Fruit fly (Drosophila melanogaster) whole organism, pupa: ENCODE measurements around the gene CG13694.

ENCODE experiments used
- CG10348 ChIP-seq: fragments of 200-800 bp; sonication (Bioruptor generic); IDR thresholded peaks from 2 replicates; pipeline ENCODE4 v1.3.6; 2022; ENCODE audit warnings: missing biosample characterization, missing genetic modification characterization
- CG12605 ChIP-seq: fragments of 200-800 bp; sonication (Bioruptor generic); IDR thresholded peaks from 2 replicates; pipeline ENCODE4 v1.3.6; 2022; ENCODE audit warnings: missing biosample characterization, missing genetic modification characterization
- CG15710 ChIP-seq: fragments of 200-800 bp; sonication (Bioruptor generic); optimal IDR thresholded peaks from 2 replicates; lab custom pipeline; 2018; ENCODE audit warnings: missing biosample characterization, mild to moderate bottlenecking, missing genetic modification characterization, moderate library complexity
- CG32121 ChIP-seq: fragments of 200-800 bp; sonication (Bioruptor generic); IDR thresholded peaks from 2 replicates; pipeline ENCODE4 v1.3.6; 2022; ENCODE audit warnings: missing biosample characterization, missing genetic modification characterization
- CG34367 ChIP-seq: fragments of 200-800 bp; sonication (Bioruptor generic); optimal IDR thresholded peaks from 2 replicates; lab custom pipeline; 2018; ENCODE audit warnings: missing biosample characterization, mild to moderate bottlenecking, missing genetic modification characterization
- CG4496 ChIP-seq: fragments of 200-800 bp; sonication (Bioruptor generic); IDR thresholded peaks from 3 replicates; pipeline ENCODE4 v1.3.6; 2022; ENCODE audit warnings: missing biosample characterization, missing genetic modification characterization
- CG8159 ChIP-seq: fragments of 200-800 bp; sonication (Bioruptor generic); optimal IDR thresholded peaks from 3 replicates; lab custom pipeline; 2018; ENCODE audit warnings: missing biosample characterization, mild to moderate bottlenecking, missing genetic modification characterization, moderate library complexity
- D1 ChIP-seq: fragments of 200-800 bp; sonication (Bioruptor generic); optimal IDR thresholded peaks from 2 replicates; lab custom pipeline; 2018; ENCODE audit warnings: missing biosample characterization, mild to moderate bottlenecking, missing genetic modification characterization, moderate library complexity
- Pif1A ChIP-seq: fragments of 200-800 bp; sonication (Bioruptor generic); optimal IDR thresholded peaks from 3 replicates; lab custom pipeline; 2016; ENCODE audit warnings: missing biosample characterization, missing genetic modification characterization
- gl ChIP-seq: fragments of 200-800 bp; sonication (Bioruptor generic); optimal IDR thresholded peaks from 2 replicates; lab custom pipeline; 2018; ENCODE audit warnings: missing biosample characterization, mild to moderate bottlenecking, missing genetic modification characterization
- rn ChIP-seq: fragments of 200-800 bp; sonication (Bioruptor generic); IDR thresholded peaks from 2 replicates; pipeline ENCODE4 v1.3.6; 2022; ENCODE audit warnings: missing biosample characterization, missing genetic modification characterization

dm6 chr2L:134563-135382 lies 18.5 kb upstream of the CG13694 start:
- no peak for TF ChIP-seq CG12605 (GFP tag; lab: Robert Waterston, UW)
- no peak for TF ChIP-seq CG10348 (GFP tag; lab: Robert Waterston, UW)
- TF ChIP-seq Pif1A, result no peak
- TF ChIP-seq D1, result no peak
- TF ChIP-seq CG4496 (GFP tag; lab: Robert Waterston, UW), result no peak
- TF ChIP-seq rn (GFP tag; lab: Robert Waterston, UW), result no peak
- no peak for TF ChIP-seq gl (tag; lab: Kevin White, UChicago)
- TF ChIP-seq CG15710 (tag; lab: Kevin White, UChicago), result no peak
- no peak for TF ChIP-seq CG34367 (tag; lab: Kevin White, UChicago)
- TF ChIP-seq CG32121 (GFP tag; lab: Robert Waterston, UW), result no peak
- TF ChIP-seq CG8159, result no peak
